Worm (Caenorhabditis elegans): Measurements from ENCODE around the gene fbxb-114.

fbxb-114 gene

ce11 chrX:16930333-16930621 lies 8.6 kb downstream of the fbxb-114 start (continued):
- TF ChIP-seq gei-17 (GFP tag; optimal IDR thresholded peaks at IDR 0.05) (no peak), ccch-3 (GFP tag; optimal IDR thresholded peaks at IDR 0.05) (no peak), madf-3 (GFP tag; IDR thresholded peaks at IDR 0.05) (peak; percentile 57), snpc-3.4 (tag; optimal IDR thresholded peaks at IDR 0.05) (no peak), F10E7.11 (tag; optimal IDR thresholded peaks at IDR 0.05) (no peak), mes-4 (tag; optimal IDR thresholded peaks at IDR 0.05) (no peak), egl-18 (GFP tag; IDR thresholded peaks at IDR 0.05) (no peak), F52B5.7 (tag; optimal IDR thresholded peaks at IDR 0.05) (no peak), ztf-22 (GFP tag; optimal IDR thresholded peaks at IDR 0.05) (no peak), dpl-1 (GFP tag; optimal IDR thresholded peaks at IDR 0.05) (no peak), ztf-6 (GFP tag; IDR thresholded peaks at IDR 0.05) (no peak), F39B2.1 (GFP tag; IDR thresholded peaks at IDR 0.05) (no peak), nhr-179 (tag; optimal IDR thresholded peaks at IDR 0.05) (no peak), let-526 (GFP tag; IDR thresholded peaks at IDR 0.05) (no peak), nfya-2 (GFP tag; IDR thresholded peaks at IDR 0.05) (0 out of 2 replicates have a peak, but pooled peaks have one; percentile 63), ekl-4 (GFP tag; IDR thresholded peaks at IDR 0.05) (no peak), sea-2 (GFP tag; IDR thresholded peaks at IDR 0.05) (no peak)

ce11 chrX:16930663-16931097 lies 9.0 kb downstream of the fbxb-114 start:
- TF ChIP-seq C17E4.6 (GFP tag; IDR thresholded peaks at IDR 0.05) (no peak), ztf-22 (GFP tag; optimal IDR thresholded peaks at IDR 0.05) (peak; percentile 65), Y79H2A.3 (GFP tag; conservative IDR thresholded peaks at IDR 0.05) (peak; percentile 68), rcor-1 (GFP tag; IDR thresholded peaks at IDR 0.05) (peak; percentile 12; the same call in 1 of the 2 replicates), dox-1 (GFP tag; IDR thresholded peaks at IDR 0.05) (peak; percentile 79), sdz-38 (tag; optimal IDR thresholded peaks at IDR 0.05) (no peak), zim-3 (tag; optimal IDR thresholded peaks at IDR 0.05) (peak; percentile 91), F10E7.11 (tag; optimal IDR thresholded peaks at IDR 0.05) (peak; percentile 10), B0035.1 (tag; optimal IDR thresholded peaks at IDR 0.05) (no peak), madf-6 (GFP tag; IDR thresholded peaks at IDR 0.05) (peak; percentile 54; the same call in 1 of the 2 replicates), F23B12.7 (tag; optimal IDR thresholded peaks at IDR 0.05; ENCODE audit: insufficient read depth) (no peak), Y53G8AR.9 (GFP tag; conservative IDR thresholded peaks at IDR 0.05) (peak; percentile 91), hlh-26 (GFP tag; conservative IDR thresholded peaks at IDR 0.05) (no peak), nhr-90 (tag; optimal IDR thresholded peaks at IDR 0.05) (peak; percentile 85), die-1 (tag; optimal IDR thresholded peaks at IDR 0.05) (peak; percentile 27), zfh-2 (GFP tag; conservative IDR thresholded peaks at IDR 0.05) (no peak), nfya-2 (GFP tag; IDR thresholded peaks at IDR 0.05) (peak; percentile 86; the same call in 1 of the 2 replicates), repo-1 (tag; optimal IDR thresholded peaks at IDR 0.05) (peak; percentile 26), hmg-20 (GFP tag; IDR thresholded peaks at IDR 0.05) (no peak), ama-1 (optimal IDR thresholded peaks at IDR 0.05) (peak; percentile 99), ama-1 (GFP tag; optimal IDR thresholded peaks at IDR 0.05) (no peak), cebp-1 (GFP tag; IDR thresholded peaks at IDR 0.05) (peak; percentile 100), cebp-1 (tag; optimal IDR thresholded peaks at IDR 0.05) (peak; percentile 100), ceh-27 (GFP tag; optimal IDR thresholded peaks at IDR 0.05) (peak; percentile 79), tbp1 (GFP tag; optimal IDR thresholded peaks at IDR 0.05) (peak; percentile 57), Y56A3A.18 (GFP tag; IDR thresholded peaks at IDR 0.05) (peak; percentile 57), mcd-1 (GFP tag; IDR thresholded peaks at IDR 0.05) (peak; percentile 39), mes-4 (tag; optimal IDR thresholded peaks at IDR 0.05) (no peak), sptf-2 (GFP tag; optimal IDR thresholded peaks at IDR 0.05) (no peak), attf-5 (GFP tag; optimal IDR thresholded peaks at IDR 0.05) (peak; percentile 65), B0336.3 (GFP tag; IDR thresholded peaks at IDR 0.05) (peak; percentile 41), ztf-26 (tag; optimal IDR thresholded peaks at IDR 0.05) (no peak), let-526 (GFP tag; IDR thresholded peaks at IDR 0.05) (peak; percentile 80; the same call in 1 of the 2 replicates), attf-6 (GFP tag; IDR thresholded peaks at IDR 0.05) (peak; percentile 70), unc-130 (GFP tag; optimal IDR thresholded peaks at IDR 0.05) (no peak), lir-1 (GFP tag; conservative IDR thresholded peaks at IDR 0.05) (peak; percentile 20; the same call in 1 of the 2 replicates), Y95B8A.8 (GFP tag; IDR thresholded peaks at IDR 0.05) (peak; percentile 65)

Measured in whole organism, young adult.